Worm (Caenorhabditis elegans) whole organism, L2 larva: ENCODE data around the gene rfp-1.

Experiments used
- R02D3.7 ChIP-seq: fragments of 150-350 bp; optimal IDR thresholded peaks from 2 replicates; lab custom pipeline; 2014; ENCODE audit warnings: missing biosample characterization, missing genetic modification characterization
- ZK546.5 ChIP-seq: sonication (generic microtip); optimal IDR thresholded peaks from 2 replicates; lab custom pipeline; 2017; ENCODE audit warnings: missing biosample characterization, missing genetic modification characterization
- alr-1 ChIP-seq: fragments of 150-350 bp; optimal IDR thresholded peaks from 2 replicates; lab custom pipeline; 2014; ENCODE audit warnings: missing biosample characterization, missing genetic modification characterization
- ama-1 ChIP-seq: fragments of 150-350 bp; optimal IDR thresholded peaks from 2 replicates; lab custom pipeline; 2018; ENCODE audit warnings: inconsistent platforms
- ceh-82 ChIP-seq: fragments of 150-350 bp; optimal IDR thresholded peaks from 2 replicates; lab custom pipeline; 2014; ENCODE audit warnings: missing biosample characterization, missing genetic modification characterization
- dmd-4 ChIP-seq: sonication (generic microtip); optimal IDR thresholded peaks from 2 replicates; lab custom pipeline; 2017; ENCODE audit warnings: missing biosample characterization, missing genetic modification characterization
- elt-1 ChIP-seq: fragments of 150-350 bp; optimal IDR thresholded peaks from 2 replicates; lab custom pipeline; 2014; ENCODE audit warnings: missing biosample characterization, missing genetic modification characterization
- gmeb-1 ChIP-seq: fragments of 150-350 bp; optimal IDR thresholded peaks from 2 replicates; lab custom pipeline; 2014; ENCODE audit warnings: missing biosample characterization, missing genetic modification characterization
- lsy-2 ChIP-seq, 2 experiments: fragments of 150-350 bp in 1 of 2; sonication (generic microtip) in 1 of 2; optimal IDR thresholded peaks; 2 replicates each; lab custom pipeline; 2014 to 2017; ENCODE audit warnings: missing biosample characterization in 2 of 2, missing genetic modification characterization in 2 of 2
- nhr-12 ChIP-seq: fragments of 150-350 bp; optimal IDR thresholded peaks from 2 replicates; lab custom pipeline; 2014; ENCODE audit warnings: missing biosample characterization, missing genetic modification characterization
- nhr-23 ChIP-seq: fragments of 150-350 bp; optimal IDR thresholded peaks from 2 replicates; lab custom pipeline; 2014; ENCODE audit warnings: missing biosample characterization, missing genetic modification reagents, missing genetic modification characterization
- nhr-6 ChIP-seq: fragments of 150-350 bp; optimal IDR thresholded peaks from 2 replicates; lab custom pipeline; 2014; ENCODE audit warnings: missing biosample characterization, missing genetic modification characterization
- unc-39 ChIP-seq: fragments of 150-350 bp; optimal IDR thresholded peaks from 2 replicates; lab custom pipeline; 2014; ENCODE audit warnings: missing biosample characterization, missing genetic modification characterization
- zag-1 ChIP-seq: fragments of 150-350 bp; optimal IDR thresholded peaks from 2 replicates; lab custom pipeline; 2014; ENCODE audit warnings: missing biosample characterization, missing genetic modification characterization

- no peak for TF ChIP-seq unc-39 (tag; lab: Kevin White, UChicago)
- no peak for TF ChIP-seq R02D3.7 (tag; lab: Kevin White, UChicago)
- no peak for TF ChIP-seq ama-1 (lab: Kevin White, UChicago)
- TF ChIP-seq ceh-82 (tag; lab: Kevin White, UChicago), result no peak
- no peak for TF ChIP-seq lsy-2 (tag; optimal IDR thresholded peaks at IDR 0.05; lab: Kevin White, UChicago)
- TF ChIP-seq nhr-23 (tag; lab: Kevin White, UChicago), result no peak
- TF ChIP-seq elt-1 (tag; lab: Kevin White, UChicago), result no peak
- no peak for TF ChIP-seq alr-1 (tag; lab: Kevin White, UChicago)
- no peak for TF ChIP-seq zag-1 (tag; lab: Kevin White, UChicago)
- no peak for TF ChIP-seq ZK546.5 (tag; lab: Kevin White, UChicago)
- TF ChIP-seq dmd-4 (tag; lab: Kevin White, UChicago), result no peak
- no peak for TF ChIP-seq gmeb-1 (tag; lab: Kevin White, UChicago)
- no peak for TF ChIP-seq nhr-6 (tag; lab: Kevin White, UChicago)
- no peak for TF ChIP-seq nhr-12 (tag; lab: Kevin White, UChicago)
These were observed 16.6 kb downstream of the rfp-1 start, which contains the start of gene met-2 for ce11 chrIII:8375000-8375399.
